Fruit fly (Drosophila melanogaster) S2 (cell line): Measurements from ENCODE around the gene RFeSP.

Experiments used
- CG8478 ChIP-seq: fragments of >200 bp; optimal IDR thresholded peaks from 2 replicates; lab custom pipeline; 2018
- CTCF ChIP-seq, 2 experiments: fragments of >200 bp; optimal IDR thresholded peaks; 2 replicates each; lab custom pipeline; 2018

DNA sequence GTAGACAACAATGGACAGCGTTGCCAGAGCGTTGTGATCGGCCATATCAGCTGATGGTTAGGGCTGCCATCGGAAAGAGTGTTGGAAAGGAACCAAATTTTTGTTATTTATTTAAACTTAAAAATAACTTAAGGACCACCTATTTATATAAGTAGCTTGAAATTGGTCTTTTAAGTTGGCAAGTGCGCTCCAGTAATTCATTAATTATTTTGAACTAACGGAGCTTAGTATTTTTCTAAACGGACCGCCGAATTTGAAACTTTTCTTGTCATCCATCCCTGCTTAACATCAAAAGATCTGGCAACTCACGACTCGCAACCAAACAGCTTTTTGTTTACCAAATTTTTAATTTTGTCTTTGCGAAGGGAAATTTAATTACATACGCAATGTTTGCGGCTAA lies 2.8 kb downstream of the RFeSP start, which contains the start of the genes Rab3GAP1 and CG14352:
- TF ChIP-seq CG8478 (lab: Kevin White, UChicago) = no peak
- no peak for TF ChIP-seq CTCF (optimal IDR thresholded peaks at IDR 0.05; lab: Kevin White, UChicago)
